Fruit fly (Drosophila melanogaster) whole organism, embryonic: ENCODE measurements around the gene Tsp74F.

Experiments used
- Ada2b ChIP-seq: fragments of 200-800 bp; sonication (Bioruptor generic); IDR thresholded peaks from 2 replicates; pipeline ENCODE4 v1.3.6; 2022; ENCODE audit warnings: missing biosample characterization, missing genetic modification characterization
- B-H2 ChIP-seq: fragments of 200-800 bp; sonication (Bioruptor generic); optimal IDR thresholded peaks from 2 replicates; lab custom pipeline; 2018; ENCODE audit warnings: missing biosample characterization, mild to moderate bottlenecking, missing genetic modification characterization
- Blimp-1 ChIP-seq: fragments of 200-800 bp; sonication (Bioruptor generic); optimal IDR thresholded peaks from 3 replicates; lab custom pipeline; 2018; ENCODE audit warnings: missing biosample characterization, missing genetic modification characterization, mild to moderate bottlenecking, moderate library complexity, missing genetic modification reagents
- CG10147 ChIP-seq: fragments of 200-800 bp; sonication (Bioruptor generic); optimal IDR thresholded peaks from 2 replicates; lab custom pipeline; 2019; ENCODE audit warnings: missing biosample characterization, mild to moderate bottlenecking, missing genetic modification characterization, moderate library complexity
- CG10431 ChIP-seq: fragments of 200-800 bp; sonication (Bioruptor generic); optimal IDR thresholded peaks from 3 replicates; lab custom pipeline; 2018; ENCODE audit warnings: missing biosample characterization, mild to moderate bottlenecking, missing genetic modification characterization
- CG11696 ChIP-seq: fragments of 200-800 bp; sonication (Bioruptor generic); IDR thresholded peaks from 2 replicates; pipeline ENCODE4 v1.3.6; 2022; ENCODE audit warnings: missing biosample characterization, missing genetic modification characterization
- CG12155 ChIP-seq: fragments of 200-800 bp; sonication (Bioruptor generic); optimal IDR thresholded peaks from 3 replicates; lab custom pipeline; 2016; ENCODE audit warnings: missing biosample characterization, missing genetic modification characterization
- CG1233 ChIP-seq: fragments of 200-800 bp; sonication (Bioruptor generic); optimal IDR thresholded peaks from 4 replicates; lab custom pipeline; 2018; ENCODE audit warnings: missing biosample characterization, mild to moderate bottlenecking, missing genetic modification characterization
- CG12769 ChIP-seq: fragments of 200-800 bp; sonication (Bioruptor generic); optimal IDR thresholded peaks from 2 replicates; lab custom pipeline; 2019; ENCODE audit warnings: missing biosample characterization, mild to moderate bottlenecking, missing genetic modification characterization, moderate library complexity
- CG13123 ChIP-seq: fragments of 200-800 bp; sonication (Bioruptor generic); optimal IDR thresholded peaks from 2 replicates; lab custom pipeline; 2016; ENCODE audit warnings: missing biosample characterization, missing genetic modification characterization
- CG17361 ChIP-seq: fragments of 200-800 bp; sonication (Bioruptor generic); IDR thresholded peaks from 3 replicates; pipeline ENCODE4 v1.3.6; 2022; ENCODE audit warnings: missing biosample characterization, missing genetic modification characterization
- CG1832 ChIP-seq: fragments of 200-800 bp; sonication (Bioruptor generic); optimal IDR thresholded peaks from 2 replicates; lab custom pipeline; 2017; ENCODE audit warnings: missing biosample characterization, mild to moderate bottlenecking, missing genetic modification characterization, inconsistent platforms
- CG2120 ChIP-seq: fragments of 200-800 bp; sonication (Bioruptor generic); optimal IDR thresholded peaks from 3 replicates; lab custom pipeline; 2016; ENCODE audit warnings: missing biosample characterization, missing genetic modification characterization
- CG2678 ChIP-seq: fragments of 200-800 bp; sonication (Bioruptor generic); optimal IDR thresholded peaks from 3 replicates; lab custom pipeline; 2019; ENCODE audit warnings: missing biosample characterization, mild to moderate bottlenecking, missing genetic modification characterization, moderate library complexity
- CG30403 ChIP-seq: fragments of 200-800 bp; sonication (Bioruptor generic); optimal IDR thresholded peaks from 3 replicates; lab custom pipeline; 2016; ENCODE audit warnings: missing biosample characterization, missing genetic modification characterization
- CG32532 ChIP-seq: fragments of 200-800 bp; sonication (Bioruptor generic); IDR thresholded peaks from 2 replicates; pipeline ENCODE4 v1.3.6; 2022; ENCODE audit warnings: missing biosample characterization, missing genetic modification characterization
- CG3407 ChIP-seq: fragments of 200-800 bp; sonication (Bioruptor generic); optimal IDR thresholded peaks from 2 replicates; lab custom pipeline; 2018; ENCODE audit warnings: missing biosample characterization, mild to moderate bottlenecking, missing genetic modification characterization
- CG4617 ChIP-seq: fragments of 200-800 bp; sonication (Bioruptor generic); optimal IDR thresholded peaks from 3 replicates; lab custom pipeline; 2016; ENCODE audit warnings: missing biosample characterization, missing genetic modification characterization, borderline replicate concordance
- CG7556 ChIP-seq: fragments of 200-800 bp; sonication (Bioruptor generic); optimal IDR thresholded peaks from 2 replicates; lab custom pipeline; 2017; ENCODE audit warnings: missing biosample characterization, mild to moderate bottlenecking, missing genetic modification characterization
- CG8478 ChIP-seq: fragments of >200 bp; optimal IDR thresholded peaks from 2 replicates; lab custom pipeline; 2018
- CG9817 ChIP-seq: fragments of 200-800 bp; sonication (Bioruptor generic); optimal IDR thresholded peaks from 2 replicates; lab custom pipeline; 2018; ENCODE audit warnings: missing biosample characterization, mild to moderate bottlenecking, missing genetic modification characterization, moderate library complexity
- CTCF ChIP-seq: fragments of 200-800 bp; sonication (Bioruptor generic); optimal IDR thresholded peaks from 2 replicates; lab custom pipeline; 2017; ENCODE audit warnings: missing biosample characterization, mild to moderate bottlenecking, missing genetic modification characterization, moderate library complexity
- Dfd ChIP-seq, 2 experiments: fragments of >200 bp; optimal IDR thresholded peaks; 2 replicates each; lab custom pipeline; 2017; ENCODE audit warnings: missing biosample characterization in 2 of 2, missing genetic modification characterization in 2 of 2
- Dll ChIP-seq: fragments of 200-800 bp; sonication (Bioruptor generic); IDR thresholded peaks from 4 replicates; pipeline ENCODE4 v1.3.6; 2022; ENCODE audit warnings: missing biosample characterization, missing genetic modification characterization; ENCODE audit not compliant: partially characterized antibody
- Gug ChIP-seq: fragments of 200-800 bp; sonication (Bioruptor generic); IDR thresholded peaks from 4 replicates; pipeline ENCODE4 v1.3.6; 2022; ENCODE audit warnings: missing biosample characterization, missing genetic modification characterization
- Hand ChIP-seq: fragments of 200-800 bp; sonication (Bioruptor generic); optimal IDR thresholded peaks from 2 replicates; lab custom pipeline; 2017; ENCODE audit warnings: mild to moderate bottlenecking, missing biosample characterization, missing genetic modification reagents, missing genetic modification characterization
- Lpt ChIP-seq: fragments of >200 bp; optimal IDR thresholded peaks from 2 replicates; lab custom pipeline; 2018; ENCODE audit warnings: missing biosample characterization, missing genetic modification characterization
- Pdp1 ChIP-seq, 2 experiments: fragments of 200-800 bp; sonication (Bioruptor generic); optimal IDR thresholded peaks; 3 replicates each; lab custom pipeline; 2016; ENCODE audit warnings: missing biosample characterization in 2 of 2, missing genetic modification characterization in 2 of 2, mild to moderate bottlenecking in 1 of 2, moderate library complexity in 1 of 2
- crc ChIP-seq: fragments of 200-800 bp; sonication (Bioruptor generic); optimal IDR thresholded peaks from 2 replicates; lab custom pipeline; 2016; ENCODE audit warnings: missing biosample characterization, missing genetic modification characterization
- cwo ChIP-seq: fragments of 200-800 bp; sonication (Bioruptor generic); optimal IDR thresholded peaks from 3 replicates; lab custom pipeline; 2017; ENCODE audit warnings: missing biosample characterization, missing genetic modification characterization, mild to moderate bottlenecking, moderate library complexity, missing genetic modification reagents
- dati ChIP-seq: fragments of 200-800 bp; sonication (Bioruptor generic); IDR thresholded peaks from 2 replicates; pipeline ENCODE4 v1.3.6; 2022; ENCODE audit warnings: missing biosample characterization, missing genetic modification characterization
- dmrt99B ChIP-seq: fragments of 200-800 bp; sonication (Bioruptor generic); optimal IDR thresholded peaks from 2 replicates; lab custom pipeline; 2018; ENCODE audit warnings: missing biosample characterization, mild to moderate bottlenecking, missing genetic modification characterization, moderate library complexity
- dpn ChIP-seq, 2 experiments: fragments of 200-800 bp; sonication (Bioruptor generic); optimal IDR thresholded peaks; 3 replicates each; lab custom pipeline; 2016; ENCODE audit warnings: missing biosample characterization in 2 of 2, missing genetic modification characterization in 2 of 2
- emc ChIP-seq: fragments of 200-800 bp; sonication (Bioruptor generic); optimal IDR thresholded peaks from 2 replicates; lab custom pipeline; 2016; ENCODE audit warnings: missing biosample characterization, missing genetic modification characterization
- fru ChIP-seq: fragments of >200 bp; optimal IDR thresholded peaks from 2 replicates; lab custom pipeline; 2017
- ftz-f1 ChIP-seq: fragments of 200-800 bp; sonication (Bioruptor generic); optimal IDR thresholded peaks from 2 replicates; lab custom pipeline; 2016; ENCODE audit warnings: missing biosample characterization, missing genetic modification characterization
- ind ChIP-seq: fragments of 200-800 bp; sonication (Bioruptor generic); optimal IDR thresholded peaks from 3 replicates; lab custom pipeline; 2016; ENCODE audit warnings: missing biosample characterization, missing genetic modification characterization
- insv ChIP-seq, 2 experiments: fragments of 200-800 bp; sonication (Bioruptor generic); optimal IDR thresholded peaks; 3 replicates each; lab custom pipeline; 2016 to 2018; ENCODE audit warnings: missing biosample characterization in 2 of 2, missing genetic modification characterization in 2 of 2
- lab ChIP-seq: fragments of 200-800 bp; sonication (Bioruptor generic); optimal IDR thresholded peaks from 3 replicates; lab custom pipeline; 2017; ENCODE audit warnings: missing biosample characterization, missing genetic modification characterization, mild to moderate bottlenecking, moderate library complexity, missing genetic modification reagents
- lmd ChIP-seq: fragments of 200-800 bp; sonication (Bioruptor generic); IDR thresholded peaks from 2 replicates; pipeline ENCODE4 v1.3.6; 2022; ENCODE audit warnings: missing biosample characterization, missing genetic modification characterization
- nmo ChIP-seq: fragments of 200-800 bp; sonication (Bioruptor generic); optimal IDR thresholded peaks from 2 replicates; lab custom pipeline; 2018; ENCODE audit warnings: missing biosample characterization, mild to moderate bottlenecking, missing genetic modification characterization, moderate library complexity
- run ChIP-seq: fragments of 200-800 bp; sonication (Bioruptor generic); optimal IDR thresholded peaks from 3 replicates; lab custom pipeline; 2018; ENCODE audit warnings: missing biosample characterization, mild to moderate bottlenecking, missing genetic modification characterization
- sc ChIP-seq, 3 experiments: fragments of >200 bp in 2 of 3; fragments of 200-800 bp in 1 of 3; sonication (Bioruptor generic) in 1 of 3; optimal IDR thresholded peaks; 2 replicates in 2 of 3; 3 replicates in 1 of 3; lab custom pipeline; 2017; ENCODE audit warnings: mild to moderate bottlenecking in 1 of 3, missing biosample characterization in 1 of 3, missing genetic modification characterization in 1 of 3, missing genetic modification reagents in 1 of 3
- scrt ChIP-seq: fragments of 200-800 bp; sonication (Bioruptor generic); optimal IDR thresholded peaks from 2 replicates; lab custom pipeline; 2018; ENCODE audit warnings: missing biosample characterization, mild to moderate bottlenecking, missing genetic modification characterization, moderate library complexity
- slbo ChIP-seq: fragments of 200-800 bp; sonication (Bioruptor generic); IDR thresholded peaks from 2 replicates; pipeline ENCODE4 v1.3.6; 2022; ENCODE audit warnings: missing biosample characterization, missing genetic modification characterization
- slou ChIP-seq: fragments of 200-800 bp; sonication (Bioruptor generic); optimal IDR thresholded peaks from 3 replicates; lab custom pipeline; 2016; ENCODE audit warnings: missing biosample characterization, missing genetic modification characterization
- sna ChIP-seq: fragments of 200-800 bp; sonication (Bioruptor generic); IDR thresholded peaks from 2 replicates; pipeline ENCODE4 v1.3.6; 2022; ENCODE audit warnings: missing biosample characterization, missing genetic modification characterization; ENCODE audit not compliant: partially characterized antibody
- tio ChIP-seq: fragments of 200-800 bp; sonication (Bioruptor generic); optimal IDR thresholded peaks from 2 replicates; lab custom pipeline; 2017; ENCODE audit warnings: missing biosample characterization, missing genetic modification characterization, inconsistent platforms
- unpg ChIP-seq: fragments of 200-800 bp; sonication (Bioruptor generic); optimal IDR thresholded peaks from 3 replicates; lab custom pipeline; 2018; ENCODE audit warnings: missing biosample characterization, mild to moderate bottlenecking, missing genetic modification characterization, moderate library complexity
- usp ChIP-seq: fragments of >200 bp; optimal IDR thresholded peaks from 2 replicates; lab custom pipeline; 2017; ENCODE audit warnings: missing biosample characterization, missing genetic modification characterization
- zen2 ChIP-seq: fragments of 200-800 bp; sonication (Bioruptor generic); IDR thresholded peaks from 3 replicates; pipeline ENCODE4 v1.3.6; 2022; ENCODE audit warnings: missing biosample characterization, missing genetic modification characterization; ENCODE audit not compliant: partially characterized antibody

Gene Tsp74F

dm6 chr3L:17941575-17941974 is 45.9 kb upstream of the Tsp74F start (continued):
- TF ChIP-seq emc, result no peak
- peak; percentile 37 for TF ChIP-seq scrt (GFP tag; lab: Kevin White, UChicago)
- TF ChIP-seq Blimp-1 (GFP tag; lab: Kevin White, UChicago), result peak; percentile 28
- TF ChIP-seq CG1832 (GFP tag; lab: Kevin White, UChicago), result no peak
- TF ChIP-seq CG12769 (tag; lab: Kevin White, UChicago), result no peak
- TF ChIP-seq sna (GFP tag; lab: Robert Waterston, UW), result no peak
- no peak for TF ChIP-seq usp (GFP tag; lab: Kevin White, UChicago)
- TF ChIP-seq sc (optimal IDR thresholded peaks at IDR 0.05; lab: Kevin White, UChicago), result no peak
- TF ChIP-seq sc (GFP tag; optimal IDR thresholded peaks at IDR 0.05; lab: Kevin White, UChicago), result no peak
- peak; percentile 21 for TF ChIP-seq cwo (GFP tag; lab: Kevin White, UChicago)
- no peak for TF ChIP-seq CG1233 (GFP tag; lab: Kevin White, UChicago)
- TF ChIP-seq Hand (GFP tag; lab: Kevin White, UChicago), result peak; percentile 53
- peak; percentile 66 for TF ChIP-seq lab
- no peak for TF ChIP-seq slou (GFP tag; lab: Kevin White, UChicago)
- TF ChIP-seq CG8478 (lab: Kevin White, UChicago), result no peak
- no peak for TF ChIP-seq fru (lab: Kevin White, UChicago)
- peak; percentile 7; the same call in 1 of the 2 replicates for TF ChIP-seq Ada2b
- TF ChIP-seq run, result no peak
- TF ChIP-seq dati (GFP tag; lab: Robert Waterston, UW), result no peak
- TF ChIP-seq zen2 (GFP tag; lab: Robert Waterston, UW), result no peak
- TF ChIP-seq ind (GFP tag; lab: Kevin White, UChicago), result peak; percentile 24
- no peak for TF ChIP-seq CG10147 (GFP tag; lab: Kevin White, UChicago)
- TF ChIP-seq CG3407 (GFP tag; lab: Kevin White, UChicago), result no peak
- peak; percentile 39 for TF ChIP-seq CG30403
- peak; percentile 43 for TF ChIP-seq CG7556
- peak; percentile 18; the same call in 1 of the 4 replicates for TF ChIP-seq Gug (GFP tag; lab: Robert Waterston, UW)
- TF ChIP-seq CG10431, result no peak
- TF ChIP-seq ftz-f1 (GFP tag; lab: Kevin White, UChicago), result no peak
- no peak for TF ChIP-seq crc (GFP tag; lab: Kevin White, UChicago)
- TF ChIP-seq Dfd (GFP tag; optimal IDR thresholded peaks at IDR 0.05; lab: Kevin White, UChicago), result no peak
- no peak for TF ChIP-seq nmo (GFP tag; lab: Kevin White, UChicago)
- peak; percentile 45 for TF ChIP-seq dmrt99B (tag; lab: Kevin White, UChicago)
- TF ChIP-seq B-H2 (GFP tag; lab: Kevin White, UChicago), result no peak
- TF ChIP-seq CG9817, result peak; percentile 25
- peak; percentile 17; the same call in 1 of the 2 replicates for TF ChIP-seq lmd (GFP tag; lab: Robert Waterston, UW)
- peak; percentile 25; the same call in 1 of the 2 replicates for TF ChIP-seq CG32532 (GFP tag; lab: Robert Waterston, UW)
- TF ChIP-seq CG13123 (GFP tag; lab: Kevin White, UChicago), result no peak
- TF ChIP-seq unpg (GFP tag; lab: Kevin White, UChicago), result peak; percentile 33
- TF ChIP-seq CG12155 (GFP tag; lab: Kevin White, UChicago), result peak; percentile 10
- TF ChIP-seq CG2678 (tag; lab: Kevin White, UChicago), result peak; percentile 63
- no peak for TF ChIP-seq CTCF (GFP tag; lab: Kevin White, UChicago)
- TF ChIP-seq Lpt (GFP tag; lab: Kevin White, UChicago), result no peak
- peak in 1 of 2 experiments; percentile 7 for TF ChIP-seq Pdp1 (GFP tag; optimal IDR thresholded peaks at IDR 0.05; lab: Kevin White, UChicago)
- peak; percentile 67 for TF ChIP-seq CG2120 (GFP tag; lab: Kevin White, UChicago)
- TF ChIP-seq slbo (GFP tag; lab: Robert Waterston, UW), result peak; percentile 33; the same call in 1 of the 2 replicates
- TF ChIP-seq insv (GFP tag; optimal IDR thresholded peaks at IDR 0.05; lab: Kevin White, UChicago), result no peak
- TF ChIP-seq CG11696 (GFP tag; lab: Robert Waterston, UW), result no peak
- TF ChIP-seq CG4617, result no peak
- TF ChIP-seq CG17361 (GFP tag; lab: Robert Waterston, UW), result 0 out of 3 replicates have a peak, but pooled peaks have one; percentile 15
- peak; percentile 21 for TF ChIP-seq tio (GFP tag; lab: Kevin White, UChicago)
- TF ChIP-seq dpn (GFP tag; optimal IDR thresholded peaks at IDR 0.05; lab: Kevin White, UChicago), result peak in 1 of 2 experiments; percentile 7
- no peak for TF ChIP-seq Dll (GFP tag; lab: Robert Waterston, UW)
